Fruit fly (Drosophila melanogaster): Measurements from ENCODE around the gene Socs16D.

The Socs16D gene

DNA sequence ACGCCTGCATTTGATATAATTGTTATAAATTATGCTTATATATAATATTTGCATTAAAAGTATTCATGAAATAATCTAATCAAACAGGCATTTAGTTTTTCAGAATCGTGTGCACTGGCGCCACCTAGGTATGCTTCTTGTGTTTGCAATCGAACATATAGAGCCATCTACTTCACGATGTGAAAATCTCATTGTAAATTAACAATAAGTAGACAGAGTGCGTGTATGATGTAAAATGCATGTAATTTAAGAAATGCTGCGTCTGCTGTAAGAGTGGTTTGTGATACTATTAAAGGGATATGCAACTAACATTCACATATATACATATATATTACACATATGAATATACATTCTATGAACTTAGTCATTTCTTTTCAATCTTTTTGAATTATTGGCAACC lies 7.1 kb downstream of the Socs16D start (continued):
- TF ChIP-seq ro (GFP tag; IDR thresholded peaks at IDR 0.05): no peak
- peak; percentile 43 for TF ChIP-seq grau (tag; optimal IDR thresholded peaks at IDR 0.05)
- peak; percentile 66; the same call in 1 of the 3 replicates for TF ChIP-seq knrl (GFP tag; IDR thresholded peaks at IDR 0.05; ENCODE audit: partially characterized antibody)
- TF ChIP-seq CG42726 (GFP tag; IDR thresholded peaks at IDR 0.05; ENCODE audit: partially characterized antibody): no peak; the same call in 1 of the 2 replicates
- no peak for TF ChIP-seq CG34376 (GFP tag; optimal IDR thresholded peaks at IDR 0.05)
- peak; percentile 52 for TF ChIP-seq CG1603 (tag; optimal IDR thresholded peaks at IDR 0.05)
- TF ChIP-seq HmgZ (tag; optimal IDR thresholded peaks at IDR 0.05): peak; percentile 76
- TF ChIP-seq ara (GFP tag; IDR thresholded peaks at IDR 0.05): no peak
- TF ChIP-seq cad (GFP tag; optimal IDR thresholded peaks at IDR 0.05): no peak
- TF ChIP-seq bab2 (GFP tag; optimal IDR thresholded peaks at IDR 0.05): peak; percentile 3
- TF ChIP-seq C15 (GFP tag; IDR thresholded peaks at IDR 0.05): no peak
- no peak for TF ChIP-seq CG2129 (GFP tag; IDR thresholded peaks at IDR 0.05; ENCODE audit: partially characterized antibody)
- peak; percentile 8 for TF ChIP-seq CG8089 (GFP tag; optimal IDR thresholded peaks at IDR 0.05)
- peak; percentile 48 for TF ChIP-seq NFAT (GFP tag; IDR thresholded peaks at IDR 0.05)
- no peak for TF ChIP-seq MESR4 (GFP tag; optimal IDR thresholded peaks at IDR 0.05)
- TF ChIP-seq vnd (GFP tag; IDR thresholded peaks at IDR 0.05; ENCODE audit: partially characterized antibody): no peak
- peak; percentile 35 for TF ChIP-seq CG1602 (GFP tag; optimal IDR thresholded peaks at IDR 0.05)
- TF ChIP-seq abd-A (tag; optimal IDR thresholded peaks at IDR 0.05): peak; percentile 40
- peak; percentile 0 for TF ChIP-seq dmrt11E (tag; optimal IDR thresholded peaks at IDR 0.05)
- peak; percentile 58 for TF ChIP-seq kay (GFP tag; optimal IDR thresholded peaks at IDR 0.05)
- no peak for TF ChIP-seq pb (GFP tag; optimal IDR thresholded peaks at IDR 0.05)
- peak; percentile 45 for TF ChIP-seq Hsf (GFP tag; optimal IDR thresholded peaks at IDR 0.05)
- TF ChIP-seq CG8388 (GFP tag; optimal IDR thresholded peaks at IDR 0.05): no peak
- peak; percentile 19 for TF ChIP-seq pnt (GFP tag; optimal IDR thresholded peaks at IDR 0.05)
- TF ChIP-seq CG18599 (GFP tag; optimal IDR thresholded peaks at IDR 0.05): no peak
- no peak; the same call in 1 of the 2 replicates for TF ChIP-seq inv (GFP tag; IDR thresholded peaks at IDR 0.05; ENCODE audit: partially characterized antibody)
- no peak for TF ChIP-seq HLHmδ (GFP tag; optimal IDR thresholded peaks at IDR 0.05)
- no peak for TF ChIP-seq az2 (GFP tag; optimal IDR thresholded peaks at IDR 0.05)
- TF ChIP-seq CG12391 (tag; optimal IDR thresholded peaks at IDR 0.05): peak; percentile 19
- TF ChIP-seq eve (GFP tag; optimal IDR thresholded peaks at IDR 0.05): no peak
- TF ChIP-seq trem (tag; optimal IDR thresholded peaks at IDR 0.05): peak; percentile 30
- TF ChIP-seq CG11560 (tag; IDR thresholded peaks at IDR 0.05): peak; percentile 48; the same call in 1 of the 3 replicates
- peak; percentile 85 for TF ChIP-seq Med (GFP tag)
- peak; percentile 19 for TF ChIP-seq CG12659 (GFP tag; optimal IDR thresholded peaks at IDR 0.05)
- TF ChIP-seq Blimp-1 (GFP tag; optimal IDR thresholded peaks at IDR 0.05): peak; percentile 26
- peak; percentile 62 for TF ChIP-seq sens (GFP tag)
- no peak for TF ChIP-seq CG6689 (GFP tag; IDR thresholded peaks at IDR 0.05)
- TF ChIP-seq Dip2 (GFP tag; IDR thresholded peaks at IDR 0.05): peak; percentile 98
- no peak for TF ChIP-seq slou (GFP tag; optimal IDR thresholded peaks at IDR 0.05)
- no peak for TF ChIP-seq gcm (GFP tag; optimal IDR thresholded peaks at IDR 0.05)
- peak; percentile 22 for TF ChIP-seq NfI (GFP tag; optimal IDR thresholded peaks at IDR 0.05)
- TF ChIP-seq croc (GFP tag; conservative IDR thresholded peaks at IDR 0.05): no peak; the same call in 2 of the 3 replicates
- TF ChIP-seq chinmo (GFP tag; IDR thresholded peaks at IDR 0.05; ENCODE audit: partially characterized antibody): peak; percentile 90
- TF ChIP-seq usp (GFP tag; optimal IDR thresholded peaks at IDR 0.05): no peak
- TF ChIP-seq vfl (GFP tag; optimal IDR thresholded peaks at IDR 0.05): no peak
- TF ChIP-seq ase (GFP tag; IDR thresholded peaks at IDR 0.05): 0 out of 3 replicates have a peak, but pooled peaks have one; percentile 15
- peak; percentile 58 for TF ChIP-seq CG9932 (GFP tag; IDR thresholded peaks at IDR 0.05)
- no peak for TF ChIP-seq sqz (GFP tag; optimal IDR thresholded peaks at IDR 0.05)
- no peak for TF ChIP-seq CG7786 (GFP tag; optimal IDR thresholded peaks at IDR 0.05)
- no peak for TF ChIP-seq ewg (GFP tag; optimal IDR thresholded peaks at IDR 0.05)
- no peak for TF ChIP-seq Bdp1 (GFP tag; optimal IDR thresholded peaks at IDR 0.05)
